Worm (Caenorhabditis elegans) whole organism, L2 larva: Measurements from ENCODE around the gene natc-1.

Experiments
- C34F6.9 ChIP-seq: fragments of 150-350 bp; optimal IDR thresholded peaks from 2 replicates; lab custom pipeline; 2014; ENCODE audit warnings: missing biosample characterization, missing genetic modification characterization
- R02D3.7 ChIP-seq: fragments of 150-350 bp; optimal IDR thresholded peaks from 2 replicates; lab custom pipeline; 2014; ENCODE audit warnings: missing biosample characterization, missing genetic modification characterization
- Y55F3AM.14 ChIP-seq: fragments of 200-800 bp; sonication (Bioruptor generic); optimal IDR thresholded peaks from 2 replicates; lab custom pipeline; 2018; ENCODE audit warnings: mild to moderate bottlenecking, missing genetic modification characterization, missing compliant biosample characterization
- ZK546.5 ChIP-seq: sonication (generic microtip); optimal IDR thresholded peaks from 2 replicates; lab custom pipeline; 2017; ENCODE audit warnings: missing biosample characterization, missing genetic modification characterization
- aly-2 ChIP-seq: fragments of 150-350 bp; optimal IDR thresholded peaks from 2 replicates; lab custom pipeline; 2014; ENCODE audit warnings: missing biosample characterization, missing genetic modification characterization
- blmp-1 ChIP-seq: sonication (generic microtip); optimal IDR thresholded peaks from 2 replicates; lab custom pipeline; 2017; ENCODE audit warnings: missing genetic modification characterization, mild to moderate bottlenecking, missing compliant biosample characterization, antibody characterized with exemption, moderate library complexity; ENCODE audit not compliant: insufficient read depth
- crh-2 ChIP-seq: sonication (generic microtip); optimal IDR thresholded peaks from 2 replicates; lab custom pipeline; 2017; ENCODE audit warnings: missing biosample characterization, missing genetic modification characterization
- elt-1 ChIP-seq: fragments of 150-350 bp; optimal IDR thresholded peaks from 2 replicates; lab custom pipeline; 2014; ENCODE audit warnings: missing biosample characterization, missing genetic modification characterization
- fos-1 ChIP-seq: fragments of 150-350 bp; optimal IDR thresholded peaks from 2 replicates; lab custom pipeline; 2014; ENCODE audit warnings: missing biosample characterization, missing genetic modification characterization
- gmeb-1 ChIP-seq: fragments of 150-350 bp; optimal IDR thresholded peaks from 2 replicates; lab custom pipeline; 2014; ENCODE audit warnings: missing biosample characterization, missing genetic modification characterization
- lin-13 ChIP-seq: fragments of 150-350 bp; optimal IDR thresholded peaks from 2 replicates; lab custom pipeline; 2014; ENCODE audit warnings: missing biosample characterization, missing genetic modification reagents, missing genetic modification characterization
- lsy-2 ChIP-seq, 2 experiments: fragments of 150-350 bp in 1 of 2; sonication (generic microtip) in 1 of 2; optimal IDR thresholded peaks; 2 replicates each; lab custom pipeline; 2014 to 2017; ENCODE audit warnings: missing biosample characterization in 2 of 2, missing genetic modification characterization in 2 of 2
- mdl-1 ChIP-seq, 2 experiments: fragments of 150-350 bp in 1 of 2; sonication (generic microtip) in 1 of 2; optimal IDR thresholded peaks; 2 replicates each; lab custom pipeline; 2017; ENCODE audit warnings: missing biosample characterization in 2 of 2, missing genetic modification characterization in 2 of 2
- nhr-11 ChIP-seq: fragments of 150-350 bp; optimal IDR thresholded peaks from 2 replicates; lab custom pipeline; 2014; ENCODE audit warnings: missing biosample characterization, missing genetic modification characterization
- nhr-12 ChIP-seq: fragments of 150-350 bp; optimal IDR thresholded peaks from 2 replicates; lab custom pipeline; 2014; ENCODE audit warnings: missing biosample characterization, missing genetic modification characterization
- nhr-129 ChIP-seq: fragments of 150-350 bp; optimal IDR thresholded peaks from 2 replicates; lab custom pipeline; 2014; ENCODE audit warnings: missing biosample characterization, missing genetic modification characterization
- nhr-21 ChIP-seq: fragments of 150-350 bp; optimal IDR thresholded peaks from 2 replicates; lab custom pipeline; 2014; ENCODE audit warnings: missing biosample characterization, missing genetic modification characterization
- nhr-25 ChIP-seq: fragments of 150-350 bp; sonication (generic microtip); optimal IDR thresholded peaks from 3 replicates; lab custom pipeline; 2014; ENCODE audit warnings: missing biosample characterization, missing genetic modification characterization
- nhr-6 ChIP-seq: fragments of 150-350 bp; optimal IDR thresholded peaks from 2 replicates; lab custom pipeline; 2014; ENCODE audit warnings: missing biosample characterization, missing genetic modification characterization
- nhr-77 ChIP-seq: fragments of 150-350 bp; optimal IDR thresholded peaks from 2 replicates; lab custom pipeline; 2014; ENCODE audit warnings: missing biosample characterization, missing genetic modification characterization
- peb-1 ChIP-seq: fragments of 150-350 bp; optimal IDR thresholded peaks from 2 replicates; lab custom pipeline; 2014; ENCODE audit warnings: missing biosample characterization, missing genetic modification characterization
- sem-4 ChIP-seq: fragments of 150-350 bp; optimal IDR thresholded peaks from 2 replicates; lab custom pipeline; 2014; ENCODE audit warnings: missing biosample characterization, missing genetic modification reagents, missing genetic modification characterization
- skn-1 ChIP-seq: sonication (generic microtip); optimal IDR thresholded peaks from 2 replicates; lab custom pipeline; 2017; ENCODE audit warnings: missing biosample characterization, missing genetic modification characterization
- sma-3 ChIP-seq: sonication (generic microtip); optimal IDR thresholded peaks from 2 replicates; lab custom pipeline; 2016; ENCODE audit warnings: missing genetic modification reagents, missing genetic modification characterization, missing compliant biosample characterization
- sma-9 ChIP-seq, 2 experiments: fragments of 150-350 bp in 1 of 2; sonication (generic microtip) in 1 of 2; optimal IDR thresholded peaks; 2 replicates each; lab custom pipeline; 2014 to 2016; ENCODE audit warnings: missing genetic modification characterization in 2 of 2, mild to moderate bottlenecking in 1 of 2, missing biosample characterization in 1 of 2, missing compliant biosample characterization in 1 of 2, missing genetic modification reagents in 1 of 2, moderate library complexity in 1 of 2
- unc-55 ChIP-seq: fragments of 150-350 bp; sonication (generic microtip); optimal IDR thresholded peaks from 3 replicates; lab custom pipeline; 2014; ENCODE audit warnings: missing biosample characterization, missing genetic modification reagents, missing genetic modification characterization
- unc-62 ChIP-seq: fragments of 150-350 bp; optimal IDR thresholded peaks from 2 replicates; lab custom pipeline; 2014; ENCODE audit warnings: missing biosample characterization, missing genetic modification reagents, missing genetic modification characterization
- ztf-11 ChIP-seq: sonication (generic microtip); optimal IDR thresholded peaks from 2 replicates; lab custom pipeline; 2017; ENCODE audit warnings: missing biosample characterization, missing genetic modification characterization

Gene natc-1

DNA sequence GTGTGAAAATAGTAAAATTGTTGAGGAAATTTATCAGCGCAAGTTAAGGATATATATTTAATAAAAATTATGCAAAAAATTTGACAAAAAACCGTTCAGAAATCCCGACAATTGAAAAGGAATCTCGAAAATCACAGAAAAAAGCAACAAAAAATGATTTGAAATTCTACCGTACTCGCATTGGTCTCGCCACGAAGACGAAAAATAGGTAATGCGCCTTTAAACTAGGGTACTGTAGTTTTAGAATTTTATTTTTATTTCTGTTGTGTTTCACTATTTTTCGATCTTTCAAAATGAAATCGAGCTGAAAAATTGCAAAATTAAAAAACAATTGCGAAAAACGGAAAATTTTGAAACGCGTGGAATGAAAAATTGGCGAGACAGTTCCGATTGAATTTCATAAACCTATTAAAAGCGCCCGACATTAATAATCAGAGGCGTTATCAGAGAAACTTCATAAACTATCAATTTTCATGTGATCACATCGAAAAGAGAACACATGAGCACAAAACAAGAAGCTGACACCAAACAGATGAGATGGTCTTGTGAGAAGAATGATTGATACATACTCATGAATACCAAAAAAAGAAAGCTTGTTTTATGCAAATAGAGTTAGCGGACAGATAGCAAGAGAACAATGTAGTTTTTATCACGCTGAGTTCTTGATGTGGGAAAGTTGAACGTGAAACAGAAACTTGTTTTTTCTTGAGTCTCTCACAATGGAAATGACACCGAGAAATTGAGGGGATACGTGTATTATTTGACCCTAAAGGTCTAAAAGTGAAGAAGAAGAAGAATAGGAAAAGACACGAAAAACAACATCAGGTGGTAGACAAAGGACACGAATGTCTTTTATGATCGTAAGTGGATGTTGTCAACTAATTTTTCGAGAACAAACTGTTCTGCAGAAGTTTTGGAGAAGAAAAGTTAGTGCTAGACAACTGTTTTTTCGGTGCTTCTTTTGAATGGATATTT is 37.0 kb upstream of the natc-1 start:
- TF ChIP-seq nhr-11 (tag; lab: Kevin White, UChicago) (no peak), unc-62 (GFP tag; lab: Kevin White, UChicago) (no peak), fos-1 (tag; lab: Kevin White, UChicago) (peak; percentile 92), crh-2 (tag; lab: Kevin White, UChicago) (peak; percentile 41), elt-1 (no peak), R02D3.7 (tag; lab: Kevin White, UChicago) (no peak), lin-13 (GFP tag; lab: Kevin White, UChicago) (no peak), sma-9 (GFP tag; optimal IDR thresholded peaks at IDR 0.05; lab: Kevin White, UChicago) (peak; percentile 70), sma-9 (tag; optimal IDR thresholded peaks at IDR 0.05; lab: Kevin White, UChicago) (no peak), ztf-11 (no peak), blmp-1 (tag; lab: Kevin White, UChicago) (no peak), nhr-129 (tag; lab: Kevin White, UChicago) (peak; percentile 15), peb-1 (tag; lab: Kevin White, UChicago) (no peak), nhr-25 (tag; lab: Kevin White, UChicago) (peak; percentile 35)

DNA sequence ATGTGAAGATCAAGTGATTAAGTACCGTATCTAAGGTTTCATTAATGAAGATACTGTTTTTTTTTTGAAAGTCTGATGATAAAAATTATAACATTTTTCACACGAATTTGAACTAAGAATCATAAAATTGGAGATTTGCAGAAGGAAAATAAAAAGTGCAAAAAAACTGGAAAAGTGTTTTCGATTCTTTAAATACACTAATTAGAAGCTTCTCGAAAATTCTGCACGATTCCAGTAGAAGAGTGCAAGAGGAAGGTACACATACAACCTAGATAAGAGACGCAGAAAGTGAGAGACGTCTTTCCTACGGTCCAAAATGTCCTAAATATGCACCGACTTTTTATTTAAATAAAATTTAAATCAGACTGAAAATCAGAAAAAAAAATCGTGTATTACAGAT is 35.9 kb upstream of the natc-1 start:
- TF ChIP-seq unc-55 (GFP tag; lab: Kevin White, UChicago), result peak; percentile 25
- peak; percentile 58 for TF ChIP-seq C34F6.9 (tag; lab: Kevin White, UChicago)
- no peak for TF ChIP-seq nhr-25 (tag; lab: Kevin White, UChicago)
- no peak for TF ChIP-seq gmeb-1
- TF ChIP-seq nhr-11 (tag; lab: Kevin White, UChicago), result no peak
- no peak for TF ChIP-seq Y55F3AM.14 (GFP tag; lab: Kevin White, UChicago)
- TF ChIP-seq sem-4, result no peak

DNA sequence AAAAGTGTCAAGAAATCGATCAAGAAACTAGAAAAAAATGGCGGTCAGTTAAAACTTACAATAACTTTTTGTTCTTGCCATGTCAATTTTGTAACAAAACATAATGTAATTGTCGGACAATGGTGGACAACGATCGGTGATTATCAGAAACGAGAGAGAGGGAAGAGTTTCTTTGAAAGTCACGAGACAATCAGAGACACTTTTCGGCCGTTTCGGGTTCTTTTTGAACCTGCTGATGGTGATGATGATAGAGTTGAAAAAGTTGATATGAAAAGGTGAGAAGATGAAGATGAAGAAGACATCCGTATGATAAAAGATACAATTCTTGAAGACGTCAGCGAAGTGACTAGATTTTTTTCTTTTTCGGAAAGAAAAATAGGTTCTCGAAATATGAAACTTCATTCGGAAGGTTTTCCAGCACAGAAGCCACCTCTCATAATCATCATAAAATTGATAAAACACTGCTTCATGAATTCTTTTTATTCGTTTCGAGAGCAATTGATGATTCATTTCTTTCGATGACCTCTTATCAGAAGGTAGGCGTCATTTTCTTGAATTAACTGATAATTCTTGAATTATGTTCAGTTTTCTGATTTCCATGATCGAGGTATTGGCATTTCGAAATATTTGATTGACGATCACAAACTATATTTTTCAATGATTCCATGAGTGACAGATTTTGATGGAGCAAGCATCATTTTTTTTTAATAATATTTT is 35.3 kb upstream of the natc-1 start:
- no peak for TF ChIP-seq ZK546.5 (tag; lab: Kevin White, UChicago)
- TF ChIP-seq nhr-129 (tag; lab: Kevin White, UChicago), result peak; percentile 52
- peak; percentile 15 for TF ChIP-seq sma-3 (GFP tag; lab: Kevin White, UChicago)
- no peak for TF ChIP-seq C34F6.9 (tag; lab: Kevin White, UChicago)
- no peak for TF ChIP-seq nhr-12 (tag; lab: Kevin White, UChicago)
- TF ChIP-seq nhr-25 (tag; lab: Kevin White, UChicago), result peak; percentile 22
- TF ChIP-seq elt-1, result no peak
- no peak for TF ChIP-seq nhr-11 (tag; lab: Kevin White, UChicago)
- TF ChIP-seq nhr-21 (tag; lab: Kevin White, UChicago), result peak; percentile 54
- peak; percentile 88 for TF ChIP-seq fos-1 (tag; lab: Kevin White, UChicago)
- peak; percentile 50 for TF ChIP-seq sma-9 (GFP tag; optimal IDR thresholded peaks at IDR 0.05; lab: Kevin White, UChicago)
- no peak for TF ChIP-seq sma-9 (tag; optimal IDR thresholded peaks at IDR 0.05; lab: Kevin White, UChicago)
- no peak for TF ChIP-seq nhr-77
- TF ChIP-seq, all 48 proteins: peak for 6

DNA sequence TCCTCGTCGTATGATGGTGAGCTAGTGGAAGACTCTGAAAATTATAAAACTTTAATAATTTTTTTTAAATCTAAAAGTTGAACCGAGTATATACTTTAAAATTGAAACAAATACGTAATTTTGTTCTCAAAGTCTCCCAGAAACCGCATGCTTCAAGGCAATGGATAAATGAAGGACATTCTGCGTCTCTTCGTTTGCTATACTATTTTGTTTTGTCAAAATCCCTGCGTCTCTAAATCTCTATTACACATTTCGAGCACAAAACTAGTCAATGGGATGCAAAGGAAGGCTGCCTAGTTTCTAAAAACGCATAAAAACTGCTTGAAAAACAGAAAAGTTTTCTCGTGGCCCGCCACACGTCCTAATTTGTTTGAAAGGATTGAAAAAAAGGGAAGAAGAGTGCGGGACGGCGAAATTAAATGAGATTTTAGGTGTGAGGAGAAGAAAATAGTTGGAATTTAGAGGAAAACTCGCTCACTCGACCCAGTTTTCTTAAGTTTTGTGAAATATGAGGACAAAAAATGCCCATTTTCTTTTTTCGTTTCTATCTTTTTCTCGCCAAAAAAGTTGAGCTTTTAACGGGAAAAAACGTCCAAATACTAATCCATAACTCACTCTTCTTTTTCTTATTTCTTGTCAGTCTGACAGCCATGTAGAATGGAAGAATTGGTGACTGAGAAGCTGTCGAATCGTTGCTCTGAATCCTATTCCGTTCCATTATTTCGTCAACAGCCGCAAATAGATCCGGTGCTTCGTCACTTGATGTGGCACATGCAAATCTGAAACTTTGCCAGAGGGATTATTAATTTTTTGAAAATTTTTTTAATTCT is 33.4 kb upstream of the natc-1 start:
- TF ChIP-seq aly-2 (tag; lab: Kevin White, UChicago) (no peak), unc-55 (GFP tag; lab: Kevin White, UChicago) (peak; percentile 60), lsy-2 (tag; optimal IDR thresholded peaks at IDR 0.05; lab: Kevin White, UChicago) (peak in 1 of 2 experiments; percentile 20), nhr-6 (tag; lab: Kevin White, UChicago) (no peak), nhr-25 (tag; lab: Kevin White, UChicago) (no peak), sma-9 (GFP tag; optimal IDR thresholded peaks at IDR 0.05; lab: Kevin White, UChicago) (peak; percentile 71), sma-9 (tag; optimal IDR thresholded peaks at IDR 0.05; lab: Kevin White, UChicago) (no peak), skn-1 (tag; lab: Kevin White, UChicago) (no peak), mdl-1 (tag; optimal IDR thresholded peaks at IDR 0.05; lab: Kevin White, UChicago) (no peak), C34F6.9 (tag; lab: Kevin White, UChicago) (peak; percentile 59)
